Fruit fly (Drosophila melanogaster) whole organism, embryonic: ENCODE data around the gene MICU3.

Source experiments
- Ada2b ChIP-seq: fragments of 200-800 bp; sonication (Bioruptor generic); IDR thresholded peaks from 2 replicates; pipeline ENCODE4 v1.3.6; 2022; ENCODE audit warnings: missing biosample characterization, missing genetic modification characterization
- Asciz ChIP-seq: fragments of 200-800 bp; sonication (Bioruptor generic); optimal IDR thresholded peaks from 2 replicates; lab custom pipeline; 2017; ENCODE audit warnings: missing biosample characterization, mild to moderate bottlenecking, missing genetic modification characterization, missing genetic modification reagents
- B-H1 ChIP-seq: fragments of 200-800 bp; sonication (Bioruptor generic); IDR thresholded peaks from 3 replicates; pipeline ENCODE4 v1.3.6; 2022; ENCODE audit warnings: missing biosample characterization, missing genetic modification characterization
- CG11085 ChIP-seq: fragments of 200-800 bp; sonication (Bioruptor generic); IDR thresholded peaks from 2 replicates; pipeline ENCODE4 v1.3.6; 2022; ENCODE audit warnings: missing biosample characterization, missing genetic modification characterization
- CG11456 ChIP-seq: fragments of 200-800 bp; sonication (Bioruptor generic); IDR thresholded peaks from 3 replicates; pipeline ENCODE4 v1.3.6; 2022; ENCODE audit warnings: missing biosample characterization, missing genetic modification characterization
- CG13424 ChIP-seq: fragments of 200-800 bp; sonication (Bioruptor generic); optimal IDR thresholded peaks from 2 replicates; lab custom pipeline; 2019; ENCODE audit warnings: missing biosample characterization, mild to moderate bottlenecking, missing genetic modification characterization, moderate library complexity
- CG14441 ChIP-seq: fragments of 200-800 bp; sonication (Bioruptor generic); IDR thresholded peaks from 2 replicates; pipeline ENCODE4 v1.3.6; 2022; ENCODE audit warnings: missing biosample characterization, missing genetic modification characterization
- CG14965 ChIP-seq: fragments of 200-800 bp; sonication (Bioruptor generic); optimal IDR thresholded peaks from 2 replicates; lab custom pipeline; 2016; ENCODE audit warnings: missing biosample characterization, missing genetic modification characterization, borderline replicate concordance
- CG16863 ChIP-seq: fragments of 200-800 bp; sonication (Bioruptor generic); optimal IDR thresholded peaks from 3 replicates; lab custom pipeline; 2016; ENCODE audit warnings: missing biosample characterization, missing genetic modification characterization
- CG3163 ChIP-seq: fragments of 200-800 bp; sonication (Bioruptor generic); optimal IDR thresholded peaks from 3 replicates; lab custom pipeline; 2016; ENCODE audit warnings: missing biosample characterization, missing genetic modification characterization
- CG33557 ChIP-seq: fragments of 200-800 bp; sonication (Bioruptor generic); optimal IDR thresholded peaks from 2 replicates; lab custom pipeline; 2019; ENCODE audit warnings: missing biosample characterization, mild to moderate bottlenecking, missing genetic modification characterization, moderate library complexity
- CG34224 ChIP-seq: fragments of 200-800 bp; sonication (Bioruptor generic); IDR thresholded peaks from 3 replicates; pipeline ENCODE4 v1.3.6; 2022; ENCODE audit warnings: missing biosample characterization, missing genetic modification characterization; ENCODE audit not compliant: partially characterized antibody
- CG34376 ChIP-seq: fragments of 200-800 bp; sonication (Bioruptor generic); optimal IDR thresholded peaks from 2 replicates; lab custom pipeline; 2018; ENCODE audit warnings: missing biosample characterization, mild to moderate bottlenecking, missing genetic modification characterization
- CG5245 ChIP-seq: fragments of 200-800 bp; sonication (Bioruptor generic); optimal IDR thresholded peaks from 3 replicates; lab custom pipeline; 2016; ENCODE audit warnings: missing biosample characterization, missing genetic modification characterization
- CG6683 ChIP-seq: fragments of 200-800 bp; sonication (Bioruptor generic); optimal IDR thresholded peaks from 2 replicates; lab custom pipeline; 2017; ENCODE audit warnings: missing biosample characterization, mild to moderate bottlenecking, missing genetic modification characterization, missing genetic modification reagents
- CG7271 ChIP-seq: fragments of 200-800 bp; sonication (Bioruptor generic); optimal IDR thresholded peaks from 2 replicates; lab custom pipeline; 2018; ENCODE audit warnings: missing biosample characterization, mild to moderate bottlenecking, missing genetic modification characterization, moderate library complexity
- CG7372 ChIP-seq: fragments of 200-800 bp; sonication (Bioruptor generic); IDR thresholded peaks from 2 replicates; pipeline ENCODE4 v1.3.6; 2022; ENCODE audit warnings: missing biosample characterization, missing genetic modification characterization
- CG7745 ChIP-seq: fragments of 200-800 bp; sonication (Bioruptor generic); optimal IDR thresholded peaks from 2 replicates; lab custom pipeline; 2018; ENCODE audit warnings: missing biosample characterization, mild to moderate bottlenecking, missing genetic modification characterization, moderate library complexity
- CG7786 ChIP-seq: fragments of 200-800 bp; sonication (Bioruptor generic); optimal IDR thresholded peaks from 2 replicates; lab custom pipeline; 2016; ENCODE audit warnings: missing biosample characterization, missing genetic modification characterization
- D19A ChIP-seq: fragments of 200-800 bp; optimal IDR thresholded peaks from 3 replicates; lab custom pipeline; 2019; ENCODE audit warnings: missing biosample characterization, mild to moderate bottlenecking, missing genetic modification characterization, moderate library complexity
- Doc2 ChIP-seq: fragments of 200-800 bp; sonication (Bioruptor generic); IDR thresholded peaks from 2 replicates; pipeline ENCODE4 v1.3.6; 2022; ENCODE audit warnings: missing biosample characterization, missing genetic modification characterization
- Fer3 ChIP-seq: fragments of 200-800 bp; sonication (Bioruptor generic); optimal IDR thresholded peaks from 2 replicates; lab custom pipeline; 2018; ENCODE audit warnings: missing biosample characterization, mild to moderate bottlenecking, missing genetic modification characterization, moderate library complexity
- Gsc ChIP-seq: fragments of 200-800 bp; sonication (Bioruptor generic); IDR thresholded peaks from 2 replicates; pipeline ENCODE4 v1.3.6; 2022; ENCODE audit warnings: missing biosample characterization, missing genetic modification characterization
- Gug ChIP-seq: fragments of 200-800 bp; sonication (Bioruptor generic); IDR thresholded peaks from 4 replicates; pipeline ENCODE4 v1.3.6; 2022; ENCODE audit warnings: missing biosample characterization, missing genetic modification characterization
- Lim3 ChIP-seq: fragments of 200-800 bp; sonication (Bioruptor generic); IDR thresholded peaks from 2 replicates; pipeline ENCODE4 v1.3.6; 2022; ENCODE audit warnings: missing biosample characterization, missing genetic modification characterization
- Meics ChIP-seq: fragments of 200-800 bp; sonication (Bioruptor generic); optimal IDR thresholded peaks from 2 replicates; lab custom pipeline; 2017; ENCODE audit warnings: missing biosample characterization, mild to moderate bottlenecking, missing genetic modification characterization
- Mes4 ChIP-seq: fragments of 200-800 bp; sonication (Bioruptor generic); optimal IDR thresholded peaks from 2 replicates; lab custom pipeline; 2016; ENCODE audit warnings: missing biosample characterization, missing genetic modification characterization
- NK7.1 ChIP-seq: fragments of 200-800 bp; sonication (Bioruptor generic); optimal IDR thresholded peaks from 3 replicates; lab custom pipeline; 2016; ENCODE audit warnings: missing biosample characterization, missing genetic modification characterization
- Ptx1 ChIP-seq: fragments of 200-800 bp; sonication (Bioruptor generic); IDR thresholded peaks from 2 replicates; pipeline ENCODE4 v1.3.6; 2022; ENCODE audit warnings: missing biosample characterization, missing genetic modification characterization
- Usf ChIP-seq: fragments of 200-800 bp; sonication (Bioruptor generic); optimal IDR thresholded peaks from 2 replicates; lab custom pipeline; 2017; ENCODE audit warnings: missing genotype, missing biosample characterization, missing genetic modification characterization
- croc ChIP-seq: fragments of 200-800 bp; sonication (Bioruptor generic); conservative IDR thresholded peaks from 3 replicates; pipeline ENCODE4 v1.3.6; 2022; ENCODE audit warnings: missing biosample characterization, missing genetic modification characterization
- en ChIP-seq: fragments of 200-800 bp; sonication (Bioruptor generic); optimal IDR thresholded peaks from 2 replicates; lab custom pipeline; 2016; ENCODE audit warnings: missing biosample characterization, missing genetic modification characterization
- eyg ChIP-seq: fragments of 200-800 bp; sonication (Bioruptor generic); optimal IDR thresholded peaks from 3 replicates; lab custom pipeline; 2016; ENCODE audit warnings: missing biosample characterization, missing genetic modification characterization
- fu2 ChIP-seq: fragments of 200-800 bp; sonication (Bioruptor generic); optimal IDR thresholded peaks from 2 replicates; lab custom pipeline; 2016; ENCODE audit warnings: missing biosample characterization, missing genetic modification characterization
- gem ChIP-seq: fragments of 200-800 bp; sonication (Bioruptor generic); optimal IDR thresholded peaks from 2 replicates; lab custom pipeline; 2019; ENCODE audit warnings: missing biosample characterization, mild to moderate bottlenecking, missing genetic modification characterization, moderate library complexity
- grn ChIP-seq: fragments of 200-800 bp; sonication (Bioruptor generic); optimal IDR thresholded peaks from 3 replicates; lab custom pipeline; 2017; ENCODE audit warnings: missing biosample characterization, missing genetic modification characterization
- h ChIP-seq: fragments of >200 bp; optimal IDR thresholded peaks from 2 replicates; lab custom pipeline; 2017
- her ChIP-seq: fragments of 200-800 bp; sonication (Bioruptor generic); optimal IDR thresholded peaks from 2 replicates; lab custom pipeline; 2016; ENCODE audit warnings: missing biosample characterization, missing genetic modification characterization
- hth ChIP-seq: fragments of >200 bp; optimal IDR thresholded peaks from 2 replicates; lab custom pipeline; 2017; ENCODE audit warnings: inconsistent platforms
- ind ChIP-seq: fragments of 200-800 bp; sonication (Bioruptor generic); optimal IDR thresholded peaks from 3 replicates; lab custom pipeline; 2016; ENCODE audit warnings: missing biosample characterization, missing genetic modification characterization
- klu ChIP-seq: fragments of 200-800 bp; sonication (Bioruptor generic); IDR thresholded peaks from 2 replicates; pipeline ENCODE4 v1.3.6; 2022; ENCODE audit warnings: missing biosample characterization, missing genetic modification characterization
- lbe ChIP-seq: fragments of 200-800 bp; sonication (Bioruptor generic); optimal IDR thresholded peaks from 2 replicates; lab custom pipeline; 2016; ENCODE audit warnings: missing biosample characterization, mild to moderate bottlenecking, missing genetic modification characterization
- lmd ChIP-seq: fragments of 200-800 bp; sonication (Bioruptor generic); IDR thresholded peaks from 2 replicates; pipeline ENCODE4 v1.3.6; 2022; ENCODE audit warnings: missing biosample characterization, missing genetic modification characterization
- pros ChIP-seq: fragments of 200-800 bp; sonication (Bioruptor generic); optimal IDR thresholded peaks from 3 replicates; lab custom pipeline; 2019; ENCODE audit warnings: missing biosample characterization, mild to moderate bottlenecking, missing genetic modification characterization, moderate library complexity
- ranshi ChIP-seq: fragments of 200-800 bp; sonication (Bioruptor generic); IDR thresholded peaks from 2 replicates; pipeline ENCODE4 v1.3.6; 2022; ENCODE audit warnings: missing biosample characterization, missing genetic modification characterization
- rib ChIP-seq: fragments of 200-800 bp; sonication (Bioruptor generic); IDR thresholded peaks from 2 replicates; pipeline ENCODE4 v1.3.6; 2022; ENCODE audit warnings: missing biosample characterization, missing genetic modification characterization
- shn ChIP-seq: fragments of 200-800 bp; sonication (Bioruptor generic); optimal IDR thresholded peaks from 3 replicates; lab custom pipeline; 2016; ENCODE audit warnings: missing biosample characterization, missing genetic modification characterization
- sqz ChIP-seq: fragments of 200-800 bp; sonication (Bioruptor generic); optimal IDR thresholded peaks from 3 replicates; lab custom pipeline; 2018; ENCODE audit warnings: missing biosample characterization, mild to moderate bottlenecking, missing genetic modification characterization
- unc-4 ChIP-seq: fragments of 200-800 bp; sonication (Bioruptor generic); IDR thresholded peaks from 2 replicates; pipeline ENCODE4 v1.3.6; 2022; ENCODE audit warnings: missing biosample characterization, missing genetic modification characterization; ENCODE audit not compliant: partially characterized antibody
- wdn ChIP-seq: fragments of 200-800 bp; sonication (Bioruptor generic); IDR thresholded peaks from 2 replicates; pipeline ENCODE4 v1.3.6; 2022; ENCODE audit warnings: missing biosample characterization, missing genetic modification characterization
- zfh1 ChIP-seq: fragments of 200-800 bp; sonication (Bioruptor generic); IDR thresholded peaks from 3 replicates; pipeline ENCODE4 v1.3.6; 2022; ENCODE audit warnings: missing biosample characterization, missing genetic modification characterization
- zfh2 ChIP-seq: fragments of 200-800 bp; sonication (Bioruptor generic); optimal IDR thresholded peaks from 2 replicates; lab custom pipeline; 2016; ENCODE audit warnings: missing biosample characterization, missing genetic modification characterization

MICU3 gene

DNA sequence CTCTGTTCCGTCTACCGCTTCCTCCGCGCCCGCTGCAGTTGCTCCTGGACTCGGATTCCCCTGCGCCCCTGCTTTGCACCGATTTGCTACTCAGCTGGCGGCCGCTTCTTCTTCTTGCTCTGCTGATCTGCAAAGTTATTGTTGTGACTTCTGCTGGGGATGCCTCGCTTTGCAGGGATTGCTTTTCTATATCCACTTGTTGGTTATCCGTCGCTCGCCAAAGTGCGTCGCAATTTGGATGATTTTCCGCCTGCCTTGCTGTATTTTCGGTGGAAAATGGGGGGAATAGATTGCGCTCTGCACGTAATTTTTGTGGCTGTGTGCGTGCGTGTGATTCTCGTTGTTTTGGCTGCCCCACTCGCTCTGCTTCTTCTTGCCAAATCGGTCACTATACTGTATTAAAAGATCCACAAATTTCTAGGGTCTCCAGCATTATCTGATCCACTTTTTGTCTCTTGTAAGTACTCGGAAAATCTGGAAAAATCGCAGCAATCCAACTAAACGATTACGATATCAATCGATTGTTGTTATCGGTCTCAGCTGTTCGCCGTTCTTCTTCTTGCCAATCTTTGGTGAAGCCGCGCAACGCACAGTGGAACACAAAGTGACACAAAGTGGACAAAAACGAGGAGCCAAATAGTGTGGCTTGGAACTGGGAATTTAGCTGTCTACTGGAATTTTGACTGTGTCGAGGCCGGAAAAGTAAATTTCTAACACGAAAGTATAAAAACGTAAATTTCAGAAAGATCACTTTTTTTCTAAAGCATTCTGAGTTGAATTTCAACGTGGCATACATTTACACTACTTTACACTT lies 56.0 kb downstream of the MICU3 start, which contains the start of gene ClpX (continued):
- no peak for TF ChIP-seq sqz
- no peak for TF ChIP-seq Gug (GFP tag; lab: Robert Waterston, UW)
- TF ChIP-seq unc-4 (GFP tag; lab: Robert Waterston, UW) = peak; percentile 78
- TF ChIP-seq hth (lab: Kevin White, UChicago) = no peak
- no peak for TF ChIP-seq h (lab: Kevin White, UChicago)
- TF ChIP-seq lmd = no peak
- no peak for TF ChIP-seq CG5245
- no peak for TF ChIP-seq NK7.1 (GFP tag; lab: Kevin White, UChicago)
- TF ChIP-seq CG14965 (GFP tag; lab: Kevin White, UChicago) = no peak
- TF ChIP-seq eyg (GFP tag; lab: Kevin White, UChicago) = no peak
- no peak for TF ChIP-seq CG7372
- TF ChIP-seq Meics (GFP tag; lab: Kevin White, UChicago) = no peak
- no peak for TF ChIP-seq shn (GFP tag; lab: Kevin White, UChicago)
- TF ChIP-seq D19A = no peak
- TF ChIP-seq lbe (GFP tag; lab: Kevin White, UChicago) = no peak
- no peak for TF ChIP-seq CG7786 (GFP tag; lab: Kevin White, UChicago)
- no peak for TF ChIP-seq Usf (GFP tag; lab: Kevin White, UChicago)
- TF ChIP-seq Ptx1 (GFP tag; lab: Robert Waterston, UW) = no peak
- TF ChIP-seq Doc2 (GFP tag; lab: Robert Waterston, UW) = no peak
- TF ChIP-seq CG13424 = no peak
- TF ChIP-seq ind (GFP tag; lab: Kevin White, UChicago) = no peak
- TF ChIP-seq CG34376 (GFP tag; lab: Kevin White, UChicago) = peak; percentile 37
- TF ChIP-seq grn (GFP tag; lab: Kevin White, UChicago) = no peak
- no peak for TF ChIP-seq B-H1
- TF ChIP-seq croc = no peak
- TF ChIP-seq Gsc = no peak
- no peak for TF ChIP-seq Asciz (GFP tag; lab: Kevin White, UChicago)
- no peak for TF ChIP-seq CG7745 (tag; lab: Kevin White, UChicago)
- no peak for TF ChIP-seq zfh2 (GFP tag; lab: Kevin White, UChicago)
- no peak for TF ChIP-seq CG7271 (tag; lab: Kevin White, UChicago)
- no peak for TF ChIP-seq fu2 (GFP tag; lab: Kevin White, UChicago)
- no peak for TF ChIP-seq CG11085 (GFP tag; lab: Robert Waterston, UW)
- TF ChIP-seq klu (GFP tag; lab: Robert Waterston, UW) = no peak
- no peak for TF ChIP-seq wdn (GFP tag; lab: Robert Waterston, UW)
- TF ChIP-seq Lim3 = no peak
- no peak for TF ChIP-seq CG16863
- TF ChIP-seq ranshi (GFP tag; lab: Robert Waterston, UW) = no peak
- TF ChIP-seq zfh1 (GFP tag; lab: Robert Waterston, UW) = no peak
- peak; percentile 80; the same call in 2 of the 3 replicates for TF ChIP-seq CG34224 (GFP tag; lab: Robert Waterston, UW)
- no peak for TF ChIP-seq gem (tag; lab: Kevin White, UChicago)
- no peak for TF ChIP-seq CG11456 (GFP tag; lab: Robert Waterston, UW)
- TF ChIP-seq CG33557 (GFP tag; lab: Kevin White, UChicago) = peak; percentile 2
- no peak for TF ChIP-seq rib (GFP tag; lab: Robert Waterston, UW)
- no peak for TF ChIP-seq pros (GFP tag; lab: Kevin White, UChicago)
- no peak for TF ChIP-seq Mes4
- no peak for TF ChIP-seq Ada2b (GFP tag; lab: Robert Waterston, UW)
- TF ChIP-seq her (GFP tag; lab: Kevin White, UChicago) = no peak
- no peak for TF ChIP-seq CG3163
- TF ChIP-seq en (GFP tag; lab: Kevin White, UChicago) = no peak
- no peak for TF ChIP-seq Fer3
- TF ChIP-seq CG14441 (GFP tag; lab: Robert Waterston, UW) = no peak
- TF ChIP-seq CG6683 (GFP tag; lab: Kevin White, UChicago) = no peak
